Fruit fly (Drosophila melanogaster): ENCODE data around the gene CG2698.

DNA sequence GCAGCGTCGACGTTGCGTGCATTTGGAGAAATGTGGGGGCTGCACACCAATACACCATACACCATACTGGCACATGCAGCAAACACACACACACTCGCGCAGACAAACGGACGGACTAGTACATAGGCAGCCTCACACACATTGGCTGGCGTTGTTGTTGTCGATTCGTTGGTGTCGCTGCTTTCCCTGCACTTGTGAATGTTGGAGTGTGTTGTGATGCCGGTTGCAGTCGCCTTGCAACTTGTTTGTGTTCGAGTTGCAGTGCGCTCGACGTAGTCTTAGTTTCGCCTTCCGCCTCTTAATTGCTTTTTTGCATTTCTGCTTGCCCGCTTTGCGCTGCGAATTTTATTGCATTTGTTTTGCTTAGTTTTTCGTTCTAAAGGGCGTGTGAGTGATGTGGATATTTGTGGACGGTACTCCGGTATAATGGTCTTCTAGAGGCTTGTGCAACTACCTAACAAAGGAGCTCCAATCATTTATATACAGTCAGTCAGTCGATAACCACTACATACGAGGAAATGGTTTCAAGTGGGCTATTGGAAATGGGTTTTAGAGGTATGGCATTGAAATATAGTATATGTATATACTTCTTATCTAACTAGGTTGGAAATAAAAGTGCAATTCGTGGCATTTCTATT lies 37.7 kb upstream of the CG2698 start:
- TF ChIP-seq CTCF (optimal IDR thresholded peaks at IDR 0.05) (no peak), CG8478 (optimal IDR thresholded peaks at IDR 0.05) (no peak)

All from S2 (cell line).